Fruit fly (Drosophila melanogaster) whole organism, embryonic: ENCODE results near the gene Idh3g.

Experiments used
- Atf-2 ChIP-seq: fragments of 200-800 bp; sonication (Bioruptor generic); optimal IDR thresholded peaks from 2 replicates; lab custom pipeline; 2016; ENCODE audit warnings: missing biosample characterization, missing genetic modification characterization
- CG10147 ChIP-seq: fragments of 200-800 bp; sonication (Bioruptor generic); optimal IDR thresholded peaks from 2 replicates; lab custom pipeline; 2019; ENCODE audit warnings: missing biosample characterization, mild to moderate bottlenecking, missing genetic modification characterization, moderate library complexity
- CG10565 ChIP-seq: fragments of 200-800 bp; sonication (Bioruptor generic); optimal IDR thresholded peaks from 3 replicates; lab custom pipeline; 2016; ENCODE audit warnings: missing biosample characterization, mild to moderate bottlenecking, missing genetic modification characterization
- CG11696 ChIP-seq: fragments of 200-800 bp; sonication (Bioruptor generic); IDR thresholded peaks from 2 replicates; pipeline ENCODE4 v1.3.6; 2022; ENCODE audit warnings: missing biosample characterization, missing genetic modification characterization
- CG12155 ChIP-seq: fragments of 200-800 bp; sonication (Bioruptor generic); optimal IDR thresholded peaks from 3 replicates; lab custom pipeline; 2016; ENCODE audit warnings: missing biosample characterization, missing genetic modification characterization
- CG15601 ChIP-seq: fragments of 200-800 bp; sonication (Bioruptor generic); optimal IDR thresholded peaks from 3 replicates; lab custom pipeline; 2019; ENCODE audit warnings: missing biosample characterization, mild to moderate bottlenecking, missing genetic modification characterization, moderate library complexity
- CG15696 ChIP-seq: fragments of 200-800 bp; sonication (Bioruptor generic); optimal IDR thresholded peaks from 2 replicates; lab custom pipeline; 2019; ENCODE audit warnings: missing biosample characterization, mild to moderate bottlenecking, missing genetic modification characterization, moderate library complexity
- CG17328 ChIP-seq: fragments of 200-800 bp; sonication (Bioruptor generic); IDR thresholded peaks from 2 replicates; pipeline ENCODE4 v1.3.6; 2022; ENCODE audit warnings: missing biosample characterization, missing genetic modification characterization
- CG17829 ChIP-seq: fragments of 200-800 bp; optimal IDR thresholded peaks from 2 replicates; lab custom pipeline; 2019; ENCODE audit warnings: missing biosample characterization, mild to moderate bottlenecking, missing genetic modification characterization, moderate library complexity
- CG18599 ChIP-seq: fragments of 200-800 bp; sonication (Bioruptor generic); optimal IDR thresholded peaks from 3 replicates; lab custom pipeline; 2017; ENCODE audit warnings: missing biosample characterization, missing genetic modification characterization, mild to moderate bottlenecking, moderate library complexity, missing genetic modification reagents
- CG30020 ChIP-seq: fragments of 200-800 bp; optimal IDR thresholded peaks from 2 replicates; lab custom pipeline; 2019; ENCODE audit warnings: missing biosample characterization, mild to moderate bottlenecking, missing genetic modification characterization, moderate library complexity
- CG30403 ChIP-seq: fragments of 200-800 bp; sonication (Bioruptor generic); optimal IDR thresholded peaks from 3 replicates; lab custom pipeline; 2016; ENCODE audit warnings: missing biosample characterization, missing genetic modification characterization
- CG32772 ChIP-seq: fragments of 200-800 bp; sonication (Bioruptor generic); IDR thresholded peaks from 2 replicates; pipeline ENCODE4 v1.3.6; 2022; ENCODE audit warnings: missing biosample characterization, missing genetic modification characterization
- CG33213 ChIP-seq: fragments of 200-800 bp; sonication (Bioruptor generic); optimal IDR thresholded peaks from 3 replicates; lab custom pipeline; 2016; ENCODE audit warnings: missing biosample characterization, missing genetic modification characterization
- CG3726 ChIP-seq: fragments of 200-800 bp; sonication (Bioruptor generic); IDR thresholded peaks from 3 replicates; pipeline ENCODE4, ENCODE4 v1.3.6; 2022; ENCODE audit warnings: missing biosample characterization, missing genetic modification characterization
- CG4360 ChIP-seq: fragments of 200-800 bp; sonication (Bioruptor generic); IDR thresholded peaks from 2 replicates; pipeline ENCODE4 v1.3.6; 2022; ENCODE audit warnings: missing biosample characterization, missing genetic modification characterization
- CG4730 ChIP-seq: fragments of 200-800 bp; sonication (Bioruptor generic); IDR thresholded peaks from 2 replicates; pipeline ENCODE4 v1.3.6; 2022; ENCODE audit warnings: missing biosample characterization, missing genetic modification characterization
- CG6272 ChIP-seq: fragments of 200-800 bp; sonication (Bioruptor generic); IDR thresholded peaks from 2 replicates; pipeline ENCODE4 v1.3.6; 2022; ENCODE audit warnings: missing biosample characterization, missing genetic modification characterization
- CG9932 ChIP-seq: fragments of 200-800 bp; sonication (Bioruptor generic); IDR thresholded peaks from 2 replicates; pipeline ENCODE4 v1.3.6; 2022; ENCODE audit warnings: missing biosample characterization, missing genetic modification characterization
- Doc3 ChIP-seq: fragments of 200-800 bp; sonication (Bioruptor generic); IDR thresholded peaks from 3 replicates; pipeline ENCODE4 v1.3.6; 2022; ENCODE audit warnings: missing biosample characterization, missing genetic modification characterization; ENCODE audit not compliant: partially characterized antibody
- Ets65A ChIP-seq: fragments of 200-800 bp; sonication (Bioruptor generic); peaks from one replicate; lab custom pipeline; 2016; ENCODE audit warnings: missing biosample characterization, missing genetic modification characterization
- Hey ChIP-seq: fragments of 200-800 bp; sonication (Bioruptor generic); optimal IDR thresholded peaks from 3 replicates; lab custom pipeline; 2018; ENCODE audit warnings: missing biosample characterization, mild to moderate bottlenecking, missing genetic modification characterization
- Jarid2 ChIP-seq: fragments of 200-800 bp; sonication (Bioruptor generic); optimal IDR thresholded peaks from 3 replicates; lab custom pipeline; 2017; ENCODE audit warnings: mild to moderate bottlenecking, missing biosample characterization, missing genetic modification reagents, missing genetic modification characterization
- Med ChIP-seq: fragments of 200-800 bp; sonication (Bioruptor generic); peaks from one replicate; lab custom pipeline; 2016; ENCODE audit warnings: missing biosample characterization, missing genetic modification characterization, mild to moderate bottlenecking, inconsistent platforms, moderate library complexity
- NFAT ChIP-seq: fragments of 200-800 bp; sonication (Bioruptor generic); IDR thresholded peaks from 2 replicates; pipeline ENCODE4 v1.3.6; 2022; ENCODE audit warnings: missing biosample characterization, missing genetic modification characterization
- Neu2 ChIP-seq: fragments of 200-800 bp; sonication (Bioruptor generic); optimal IDR thresholded peaks from 3 replicates; lab custom pipeline; 2016; ENCODE audit warnings: missing biosample characterization, missing genetic modification characterization, borderline replicate concordance
- NfI ChIP-seq: fragments of 200-800 bp; sonication (Bioruptor generic); optimal IDR thresholded peaks from 3 replicates; lab custom pipeline; 2018; ENCODE audit warnings: missing biosample characterization, mild to moderate bottlenecking, missing genetic modification characterization, moderate library complexity
- Oli ChIP-seq: fragments of 200-800 bp; sonication (Bioruptor generic); optimal IDR thresholded peaks from 2 replicates; lab custom pipeline; 2018; ENCODE audit warnings: missing biosample characterization, mild to moderate bottlenecking, missing genetic modification characterization, moderate library complexity
- Rx ChIP-seq: fragments of 200-800 bp; sonication (Bioruptor generic); IDR thresholded peaks from 2 replicates; pipeline ENCODE4 v1.3.6; 2022; ENCODE audit warnings: missing biosample characterization, missing genetic modification characterization
- Spps ChIP-seq: fragments of 200-800 bp; sonication (Bioruptor generic); optimal IDR thresholded peaks from 2 replicates; lab custom pipeline; 2018; ENCODE audit warnings: missing biosample characterization, mild to moderate bottlenecking, missing genetic modification characterization
- Xrp1 ChIP-seq: fragments of 200-800 bp; sonication (Bioruptor generic); IDR thresholded peaks from 2 replicates; pipeline ENCODE4 v1.3.6; 2022; ENCODE audit warnings: missing biosample characterization, missing genetic modification characterization
- ab ChIP-seq: fragments of 200-800 bp; sonication (Bioruptor generic); optimal IDR thresholded peaks from 2 replicates; lab custom pipeline; 2016; ENCODE audit warnings: missing biosample characterization, missing genetic modification characterization
- abd-A ChIP-seq: fragments of 200-800 bp; sonication (Bioruptor generic); optimal IDR thresholded peaks from 3 replicates; lab custom pipeline; 2019; ENCODE audit warnings: missing biosample characterization, mild to moderate bottlenecking, missing genetic modification characterization, moderate library complexity
- ato ChIP-seq: fragments of 200-800 bp; sonication (Bioruptor generic); IDR thresholded peaks from 2 replicates; pipeline ENCODE4 v1.3.6; 2022; ENCODE audit warnings: missing biosample characterization, missing genetic modification characterization; ENCODE audit not compliant: partially characterized antibody
- bcd ChIP-seq: fragments of 200-800 bp; sonication (Bioruptor generic); optimal IDR thresholded peaks from 2 replicates; lab custom pipeline; 2017; ENCODE audit warnings: missing biosample characterization, mild to moderate bottlenecking, missing genetic modification characterization
- dimm ChIP-seq: fragments of 200-800 bp; sonication (Bioruptor generic); IDR thresholded peaks from 2 replicates; pipeline ENCODE4 v1.3.6; 2022; ENCODE audit warnings: missing biosample characterization, missing genetic modification characterization
- eve ChIP-seq, 2 experiments: fragments of >200 bp; optimal IDR thresholded peaks; 2 replicates each; lab custom pipeline; 2017; ENCODE audit warnings: missing biosample characterization in 2 of 2, missing genetic modification characterization in 2 of 2
- ewg ChIP-seq: fragments of 200-800 bp; sonication (Bioruptor generic); optimal IDR thresholded peaks from 3 replicates; lab custom pipeline; 2017; ENCODE audit warnings: mild to moderate bottlenecking, missing biosample characterization, missing genetic modification reagents, missing genetic modification characterization
- exex ChIP-seq: fragments of 200-800 bp; sonication (Bioruptor generic); optimal IDR thresholded peaks from 4 replicates; lab custom pipeline; 2018; ENCODE audit warnings: missing biosample characterization, mild to moderate bottlenecking, missing genetic modification characterization, moderate library complexity
- fu2 ChIP-seq: fragments of 200-800 bp; sonication (Bioruptor generic); optimal IDR thresholded peaks from 2 replicates; lab custom pipeline; 2016; ENCODE audit warnings: missing biosample characterization, missing genetic modification characterization
- knrl ChIP-seq: fragments of 200-800 bp; sonication (Bioruptor generic); IDR thresholded peaks from 3 replicates; pipeline ENCODE4 v1.3.6; 2022; ENCODE audit warnings: missing biosample characterization, missing genetic modification characterization; ENCODE audit not compliant: partially characterized antibody
- pb ChIP-seq: fragments of 200-800 bp; sonication (Bioruptor generic); optimal IDR thresholded peaks from 3 replicates; lab custom pipeline; 2016; ENCODE audit warnings: missing biosample characterization, missing genetic modification characterization
- pfk ChIP-seq: fragments of 200-800 bp; sonication (Bioruptor generic); optimal IDR thresholded peaks from 2 replicates; lab custom pipeline; 2018; ENCODE audit warnings: missing biosample characterization, mild to moderate bottlenecking, missing genetic modification characterization, moderate library complexity
- pnt ChIP-seq: fragments of 200-800 bp; sonication (Bioruptor generic); optimal IDR thresholded peaks from 3 replicates; lab custom pipeline; 2016; ENCODE audit warnings: missing biosample characterization, missing genetic modification characterization
- ranshi ChIP-seq: fragments of 200-800 bp; sonication (Bioruptor generic); IDR thresholded peaks from 2 replicates; pipeline ENCODE4 v1.3.6; 2022; ENCODE audit warnings: missing biosample characterization, missing genetic modification characterization
- schlank ChIP-seq: fragments of 200-800 bp; sonication (Bioruptor generic); optimal IDR thresholded peaks from 2 replicates; lab custom pipeline; 2018; ENCODE audit warnings: missing biosample characterization, mild to moderate bottlenecking, missing genetic modification characterization
- sisA ChIP-seq: fragments of 200-800 bp; sonication (Bioruptor generic); IDR thresholded peaks from 2 replicates; pipeline ENCODE4 v1.3.6; 2022; ENCODE audit warnings: missing biosample characterization, missing genetic modification characterization
- tin ChIP-seq: fragments of 200-800 bp; sonication (Bioruptor generic); optimal IDR thresholded peaks from 3 replicates; lab custom pipeline; 2016; ENCODE audit warnings: missing biosample characterization, missing genetic modification characterization
- wdn ChIP-seq: fragments of 200-800 bp; sonication (Bioruptor generic); IDR thresholded peaks from 2 replicates; pipeline ENCODE4 v1.3.6; 2022; ENCODE audit warnings: missing biosample characterization, missing genetic modification characterization
- zen2 ChIP-seq: fragments of 200-800 bp; sonication (Bioruptor generic); IDR thresholded peaks from 3 replicates; pipeline ENCODE4 v1.3.6; 2022; ENCODE audit warnings: missing biosample characterization, missing genetic modification characterization; ENCODE audit not compliant: partially characterized antibody

The Idh3g gene

dm6 chr3R:25661531-25662193, 19.0 kb upstream of the Idh3g start, which contains the start of gene RASSF8 (continued):
- TF ChIP-seq zen2 (peak; percentile 7; the same call in 1 of the 3 replicates), dimm (GFP tag; lab: Robert Waterston, UW) (no peak), Ets65A (GFP tag; lab: Kevin White, UChicago) (peak; percentile 90), CG32772 (no peak), sisA (no peak), Doc3 (GFP tag; lab: Robert Waterston, UW) (peak; percentile 52; the same call in 1 of the 3 replicates), schlank (tag; lab: Kevin White, UChicago) (no peak), CG15696 (no peak), NFAT (GFP tag; lab: Robert Waterston, UW) (peak; percentile 74), ranshi (GFP tag; lab: Robert Waterston, UW) (no peak), Med (GFP tag; lab: Kevin White, UChicago) (peak; percentile 79), abd-A (no peak), CG17829 (tag; lab: Kevin White, UChicago) (no peak), CG9932 (peak; percentile 79), knrl (GFP tag; lab: Robert Waterston, UW) (peak; percentile 67), CG3726 (no peak), pb (GFP tag; lab: Kevin White, UChicago) (no peak), ewg (GFP tag; lab: Kevin White, UChicago) (no peak), Xrp1 (GFP tag; lab: Robert Waterston, UW) (no peak; the same call in 1 of the 2 replicates), CG33213 (GFP tag; lab: Kevin White, UChicago) (no peak), pfk (GFP tag; lab: Kevin White, UChicago) (no peak), wdn (GFP tag; lab: Robert Waterston, UW) (no peak), CG10565 (GFP tag; lab: Kevin White, UChicago) (no peak), NfI (GFP tag; lab: Kevin White, UChicago) (no peak), CG11696 (GFP tag; lab: Robert Waterston, UW) (no peak), ato (GFP tag; lab: Robert Waterston, UW) (no peak), CG6272 (GFP tag; lab: Robert Waterston, UW) (0 out of 2 replicates have a peak, but pooled peaks have one; percentile 16), CG30020 (tag; lab: Kevin White, UChicago) (no peak), tin (GFP tag; lab: Kevin White, UChicago) (peak; percentile 10), Jarid2 (GFP tag; lab: Kevin White, UChicago) (no peak), fu2 (GFP tag; lab: Kevin White, UChicago) (no peak), pnt (GFP tag; lab: Kevin White, UChicago) (no peak), CG17328 (GFP tag; lab: Robert Waterston, UW) (no peak), Spps (no peak), Atf-2 (GFP tag; lab: Kevin White, UChicago) (peak; percentile 43), CG12155 (GFP tag; lab: Kevin White, UChicago) (no peak), Rx (GFP tag; lab: Robert Waterston, UW) (no peak), ab (no peak), CG4730 (GFP tag; lab: Robert Waterston, UW) (no peak), CG15601 (tag; lab: Kevin White, UChicago) (no peak), bcd (peak; percentile 14), exex (tag; lab: Kevin White, UChicago) (no peak), Neu2 (GFP tag; lab: Kevin White, UChicago) (no peak), Oli (tag; lab: Kevin White, UChicago) (no peak), CG4360 (GFP tag; lab: Robert Waterston, UW) (peak; percentile 95), CG30403 (GFP tag; lab: Kevin White, UChicago) (peak; percentile 63), Hey (tag; lab: Kevin White, UChicago) (no peak), CG10147 (GFP tag; lab: Kevin White, UChicago) (no peak), eve (GFP tag; optimal IDR thresholded peaks at IDR 0.05; lab: Kevin White, UChicago) (no peak), CG18599 (no peak)
